Fruit fly (Drosophila melanogaster): ENCODE results near the gene CG15172.

CG15172 gene

dm6 chr2L:19022221-19022516 is at the start of gene CG15172:
Gene CG15172, plus strand, starts transcription at chr2L:19022417.
- TF ChIP-seq Clk (GFP tag; optimal IDR thresholded peaks at IDR 0.05) (no peak), ovo (GFP tag; optimal IDR thresholded peaks at IDR 0.05) (no peak), CG7101 (tag; optimal IDR thresholded peaks at IDR 0.05) (no peak), cic (GFP tag; optimal IDR thresholded peaks at IDR 0.05) (no peak), cnc (optimal IDR thresholded peaks at IDR 0.05) (no peak), Crg-1 (GFP tag; optimal IDR thresholded peaks at IDR 0.05) (no peak), CG14711 (tag; optimal IDR thresholded peaks at IDR 0.05) (no peak), toe (GFP tag; optimal IDR thresholded peaks at IDR 0.05) (no peak), CG33017 (tag; optimal IDR thresholded peaks at IDR 0.05) (no peak), bab1 (GFP tag; optimal IDR thresholded peaks at IDR 0.05) (no peak), Mnt (GFP tag; optimal IDR thresholded peaks at IDR 0.05) (no peak), pad (GFP tag; optimal IDR thresholded peaks at IDR 0.05) (no peak), CG7045 (GFP tag; optimal IDR thresholded peaks at IDR 0.05) (no peak), CG5204 (GFP tag; optimal IDR thresholded peaks at IDR 0.05) (no peak), CG12768 (GFP tag; optimal IDR thresholded peaks at IDR 0.05) (no peak), CG1620 (GFP tag; optimal IDR thresholded peaks at IDR 0.05) (no peak), Hr96 (GFP tag; optimal IDR thresholded peaks at IDR 0.05) (no peak), tj (GFP tag; optimal IDR thresholded peaks at IDR 0.05) (no peak), CG11617 (GFP tag; optimal IDR thresholded peaks at IDR 0.05) (no peak), kay (GFP tag; ENCODE audit: borderline replicate concordance) (no peak)

- TF ChIP-seq CG14711 (tag; optimal IDR thresholded peaks at IDR 0.05) (peak; percentile 68), tj (GFP tag; optimal IDR thresholded peaks at IDR 0.05) (peak; percentile 76), ovo (GFP tag; optimal IDR thresholded peaks at IDR 0.05) (peak; percentile 81), toe (GFP tag; optimal IDR thresholded peaks at IDR 0.05) (peak; percentile 83), CG33017 (tag; optimal IDR thresholded peaks at IDR 0.05) (peak; percentile 63), Clk (GFP tag; optimal IDR thresholded peaks at IDR 0.05) (peak; percentile 57), pad (GFP tag; optimal IDR thresholded peaks at IDR 0.05) (peak; percentile 73), CG7045 (GFP tag; optimal IDR thresholded peaks at IDR 0.05) (peak; percentile 56), CG7101 (tag; optimal IDR thresholded peaks at IDR 0.05) (peak; percentile 78), CG11617 (GFP tag; optimal IDR thresholded peaks at IDR 0.05) (peak; percentile 83), Hr96 (GFP tag; optimal IDR thresholded peaks at IDR 0.05) (peak; percentile 60), kay (GFP tag; ENCODE audit: borderline replicate concordance) (no peak), CG12768 (GFP tag; optimal IDR thresholded peaks at IDR 0.05) (peak; percentile 80), cic (GFP tag; optimal IDR thresholded peaks at IDR 0.05) (peak; percentile 84), bab1 (GFP tag; optimal IDR thresholded peaks at IDR 0.05) (peak; percentile 47), cnc (optimal IDR thresholded peaks at IDR 0.05) (no peak), CG5204 (GFP tag; optimal IDR thresholded peaks at IDR 0.05) (no peak), Mnt (GFP tag; optimal IDR thresholded peaks at IDR 0.05) (peak; percentile 80), CG1620 (GFP tag; optimal IDR thresholded peaks at IDR 0.05) (peak; percentile 59), Crg-1 (GFP tag; optimal IDR thresholded peaks at IDR 0.05) (peak; percentile 77)
Observed at dm6 chr2L:18974063-18974779, 48.0 kb upstream of the CG15172 start, which contains the start of the genes L2HGDH and CG10431. Gene L2HGDH, minus strand, starts transcription at chr2L:18974448. Gene CG10431, plus strand, starts transcription at chr2L:18974710.

- TF ChIP-seq tj (GFP tag; optimal IDR thresholded peaks at IDR 0.05), result no peak
- TF ChIP-seq Mnt (GFP tag; optimal IDR thresholded peaks at IDR 0.05), result no peak
- TF ChIP-seq cic (GFP tag; optimal IDR thresholded peaks at IDR 0.05), result no peak
- TF ChIP-seq bab1 (GFP tag; optimal IDR thresholded peaks at IDR 0.05), result no peak
- no peak for TF ChIP-seq CG5204 (GFP tag; optimal IDR thresholded peaks at IDR 0.05)
- no peak for TF ChIP-seq cnc (optimal IDR thresholded peaks at IDR 0.05)
- no peak for TF ChIP-seq CG12768 (GFP tag; optimal IDR thresholded peaks at IDR 0.05)
- TF ChIP-seq ovo (GFP tag; optimal IDR thresholded peaks at IDR 0.05), result no peak
- no peak for TF ChIP-seq CG33017 (tag; optimal IDR thresholded peaks at IDR 0.05)
- TF ChIP-seq kay (GFP tag; ENCODE audit: borderline replicate concordance), result no peak
- no peak for TF ChIP-seq Hr96 (GFP tag; optimal IDR thresholded peaks at IDR 0.05)
- TF ChIP-seq CG11617 (GFP tag; optimal IDR thresholded peaks at IDR 0.05), result no peak
- no peak for TF ChIP-seq CG14711 (tag; optimal IDR thresholded peaks at IDR 0.05)
Observed at dm6 chr2L:18976749-18977148, 45.5 kb upstream of the CG15172 start.

- TF ChIP-seq Clk (GFP tag; optimal IDR thresholded peaks at IDR 0.05) (no peak), CG14711 (tag; optimal IDR thresholded peaks at IDR 0.05) (no peak), Hr96 (GFP tag; optimal IDR thresholded peaks at IDR 0.05) (no peak), Mnt (GFP tag; optimal IDR thresholded peaks at IDR 0.05) (no peak), CG11617 (GFP tag; optimal IDR thresholded peaks at IDR 0.05) (no peak), pad (GFP tag; optimal IDR thresholded peaks at IDR 0.05) (no peak), CG12768 (GFP tag; optimal IDR thresholded peaks at IDR 0.05) (no peak), ovo (GFP tag; optimal IDR thresholded peaks at IDR 0.05) (no peak), cnc (optimal IDR thresholded peaks at IDR 0.05) (no peak), kay (GFP tag; ENCODE audit: borderline replicate concordance) (no peak), bab1 (GFP tag; optimal IDR thresholded peaks at IDR 0.05) (no peak), cic (GFP tag; optimal IDR thresholded peaks at IDR 0.05) (no peak), Crg-1 (GFP tag; optimal IDR thresholded peaks at IDR 0.05) (no peak), CG5204 (GFP tag; optimal IDR thresholded peaks at IDR 0.05) (no peak), tj (GFP tag; optimal IDR thresholded peaks at IDR 0.05) (no peak), CG1620 (GFP tag; optimal IDR thresholded peaks at IDR 0.05) (no peak), CG33017 (tag; optimal IDR thresholded peaks at IDR 0.05) (no peak), toe (GFP tag; optimal IDR thresholded peaks at IDR 0.05) (no peak)
Observed at dm6 chr2L:18978923-18979322, 43.3 kb upstream of the CG15172 start.

dm6 chr2L:18979407-18979806 is 42.8 kb upstream of the CG15172 start:
- TF ChIP-seq CG1620 (GFP tag; optimal IDR thresholded peaks at IDR 0.05) (no peak), cnc (optimal IDR thresholded peaks at IDR 0.05) (no peak), Hr96 (GFP tag; optimal IDR thresholded peaks at IDR 0.05) (no peak)

dm6 chr2L:18980982-18981381 is 41.2 kb upstream of the CG15172 start:
- TF ChIP-seq cnc (optimal IDR thresholded peaks at IDR 0.05) (no peak), pad (GFP tag; optimal IDR thresholded peaks at IDR 0.05) (no peak), tj (GFP tag; optimal IDR thresholded peaks at IDR 0.05) (no peak), Clk (GFP tag; optimal IDR thresholded peaks at IDR 0.05) (no peak), ovo (GFP tag; optimal IDR thresholded peaks at IDR 0.05) (no peak), cic (GFP tag; optimal IDR thresholded peaks at IDR 0.05) (no peak), Hr96 (GFP tag; optimal IDR thresholded peaks at IDR 0.05) (no peak)

All from whole organism, adult.